Worm (Caenorhabditis elegans) whole organism, L3 larva: ENCODE measurements around the gene F59B2.15.

Experiments used
- R02D3.7 ChIP-seq: fragments of 150-350 bp; optimal IDR thresholded peaks from 2 replicates; lab custom pipeline; 2014; ENCODE audit warnings: missing biosample characterization, missing genetic modification characterization
- aly-2 ChIP-seq: fragments of 150-350 bp; optimal IDR thresholded peaks from 2 replicates; lab custom pipeline; 2014; ENCODE audit warnings: missing biosample characterization, missing genetic modification characterization
- ceh-28 ChIP-seq: fragments of 150-350 bp; optimal IDR thresholded peaks from 2 replicates; lab custom pipeline; 2014; ENCODE audit warnings: missing biosample characterization, missing genetic modification reagents, missing genetic modification characterization
- ceh-82 ChIP-seq: fragments of 150-350 bp; optimal IDR thresholded peaks from 2 replicates; lab custom pipeline; 2014; ENCODE audit warnings: missing biosample characterization, missing genetic modification characterization
- ceh-9 ChIP-seq: sonication (generic microtip); optimal IDR thresholded peaks from 2 replicates; lab custom pipeline; 2018; ENCODE audit warnings: missing biosample characterization, missing genetic modification characterization
- daf-12 ChIP-seq: fragments of 150-350 bp; optimal IDR thresholded peaks from 2 replicates; lab custom pipeline; 2014; ENCODE audit warnings: missing biosample characterization, missing genetic modification reagents, missing genetic modification characterization
- egl-27 ChIP-seq: sonication (generic microtip); optimal IDR thresholded peaks from 4 replicates; lab custom pipeline; 2017; ENCODE audit warnings: missing biosample characterization, missing genetic modification reagents, missing genetic modification characterization
- egl-5 ChIP-seq: fragments of 150-350 bp; optimal IDR thresholded peaks from 2 replicates; lab custom pipeline; 2017; ENCODE audit warnings: missing biosample characterization, missing genetic modification reagents, missing genetic modification characterization, inconsistent platforms
- elt-1 ChIP-seq: fragments of 150-350 bp; optimal IDR thresholded peaks from 2 replicates; lab custom pipeline; 2014; ENCODE audit warnings: missing biosample characterization, missing genetic modification characterization
- elt-2 ChIP-seq: sonication (generic microtip); optimal IDR thresholded peaks from 2 replicates; lab custom pipeline; 2016; ENCODE audit warnings: missing genetic modification reagents, mild to moderate bottlenecking, missing genetic modification characterization, missing compliant biosample characterization
- elt-3 ChIP-seq, 3 experiments: fragments of 150-350 bp in 1 of 3; sonication (generic microtip) in 2 of 3; optimal IDR thresholded peaks; 2 replicates in 2 of 3; 4 replicates in 1 of 3; lab custom pipeline; 2014 to 2017; ENCODE audit warnings: missing biosample characterization in 3 of 3, missing genetic modification characterization in 3 of 3
- eor-1 ChIP-seq, 2 experiments: fragments of 150-350 bp; optimal IDR thresholded peaks; 2 replicates each; lab custom pipeline; 2014 to 2018; ENCODE audit warnings: missing biosample characterization in 2 of 2, missing genetic modification characterization in 2 of 2
- fkh-10 ChIP-seq: sonication (generic microtip); optimal IDR thresholded peaks from 2 replicates; lab custom pipeline; 2017; ENCODE audit warnings: missing biosample characterization, missing genetic modification reagents, missing genetic modification characterization
- fkh-2 ChIP-seq: fragments of 150-350 bp; optimal IDR thresholded peaks from 2 replicates; lab custom pipeline; 2014; ENCODE audit warnings: missing biosample characterization, missing genetic modification reagents, missing genetic modification characterization
- hmg-11 ChIP-seq: sonication (generic microtip); optimal IDR thresholded peaks from 2 replicates; lab custom pipeline; 2016; ENCODE audit warnings: missing genetic modification characterization, missing compliant biosample characterization
- lin-15B ChIP-seq: fragments of 150-350 bp; optimal IDR thresholded peaks from 2 replicates; lab custom pipeline; 2014; ENCODE audit warnings: missing biosample characterization, missing genetic modification characterization
- lsy-12 ChIP-seq: sonication (generic microtip); optimal IDR thresholded peaks from 2 replicates; lab custom pipeline; 2016; ENCODE audit warnings: mild to moderate bottlenecking, missing genetic modification characterization, missing compliant biosample characterization
- mdl-1 ChIP-seq: fragments of 150-350 bp; optimal IDR thresholded peaks from 2 replicates; lab custom pipeline; 2014; ENCODE audit warnings: missing biosample characterization, missing genetic modification characterization
- nfya-1 ChIP-seq: sonication (generic microtip); optimal IDR thresholded peaks from 2 replicates; lab custom pipeline; 2017; ENCODE audit warnings: missing genetic modification characterization, mild to moderate bottlenecking, missing compliant biosample characterization, antibody characterized with exemption, moderate library complexity; ENCODE audit not compliant: insufficient read depth
- nhr-11 ChIP-seq: fragments of 150-350 bp; optimal IDR thresholded peaks from 2 replicates; lab custom pipeline; 2014; ENCODE audit warnings: missing biosample characterization, missing genetic modification characterization
- nhr-23 ChIP-seq: fragments of 150-350 bp; optimal IDR thresholded peaks from 2 replicates; lab custom pipeline; 2014; ENCODE audit warnings: missing biosample characterization, missing genetic modification reagents, missing genetic modification characterization
- nhr-237 ChIP-seq: fragments of 150-350 bp; optimal IDR thresholded peaks from 2 replicates; lab custom pipeline; 2014; ENCODE audit warnings: missing biosample characterization, missing genetic modification characterization
- nhr-28 ChIP-seq: fragments of 150-350 bp; optimal IDR thresholded peaks from 2 replicates; lab custom pipeline; 2014; ENCODE audit warnings: missing biosample characterization, missing genetic modification characterization
- nhr-77 ChIP-seq: fragments of 150-350 bp; optimal IDR thresholded peaks from 2 replicates; lab custom pipeline; 2014; ENCODE audit warnings: missing biosample characterization, missing genetic modification characterization
- pha-4 ChIP-seq: fragments of 150-350 bp; optimal IDR thresholded peaks from 2 replicates; lab custom pipeline; 2014; ENCODE audit warnings: missing biosample characterization, missing genetic modification reagents, missing genetic modification characterization
- pqm-1 ChIP-seq: fragments of 150-350 bp; optimal IDR thresholded peaks from 2 replicates; lab custom pipeline; 2017; ENCODE audit warnings: missing biosample characterization, missing genetic modification characterization, inconsistent platforms
- skn-1 ChIP-seq: fragments of 150-350 bp; optimal IDR thresholded peaks from 2 replicates; lab custom pipeline; 2014; ENCODE audit warnings: missing biosample characterization, missing genetic modification characterization
- snpc-4 ChIP-seq: fragments of 150-350 bp; optimal IDR thresholded peaks from 2 replicates; lab custom pipeline; 2014; ENCODE audit warnings: missing biosample characterization, missing genetic modification characterization
- unc-39 ChIP-seq: sonication (generic microtip); optimal IDR thresholded peaks from 4 replicates; lab custom pipeline; 2017; ENCODE audit warnings: missing biosample characterization, missing genetic modification characterization
- unc-62 ChIP-seq: fragments of 150-350 bp; sonication (generic microtip); optimal IDR thresholded peaks from 4 replicates; lab custom pipeline; 2014; ENCODE audit warnings: missing biosample characterization, missing genetic modification reagents, missing genetic modification characterization
- ztf-11 ChIP-seq: fragments of 150-350 bp; optimal IDR thresholded peaks from 2 replicates; lab custom pipeline; 2014; ENCODE audit warnings: missing biosample characterization, missing genetic modification characterization

Gene F59B2.15

DNA sequence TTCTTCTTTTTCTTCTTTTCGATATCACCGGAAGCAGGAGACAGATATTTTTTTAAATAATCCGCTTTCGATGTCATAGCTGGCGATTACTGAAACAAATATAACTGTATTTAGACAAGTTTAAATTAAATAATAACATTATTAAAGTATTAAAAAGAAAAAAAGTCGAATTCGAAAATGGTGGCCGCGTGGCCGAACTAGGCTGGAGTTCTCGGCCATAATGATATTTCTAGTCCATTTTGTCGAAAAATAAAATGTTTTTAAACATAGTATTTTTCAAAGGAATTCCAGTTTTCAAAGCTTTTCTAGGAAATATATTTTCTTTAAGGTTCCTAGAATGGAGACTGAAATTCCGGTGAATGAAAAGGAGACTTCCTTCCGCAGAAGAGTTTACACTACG is 34.8 kb downstream of the F59B2.15 start, which contains the start of the genes bud-13 and rpap-2:
Gene bud-13 (minus strand): TSS at position 89 of the 400 bp plus-strand sequence.
Gene rpap-2 (plus strand): TSS at position 329 of the 400 bp plus-strand sequence.
- TF ChIP-seq unc-39: no peak
- no peak for TF ChIP-seq nhr-28 (tag; lab: Kevin White, UChicago)
- peak; percentile 11 for TF ChIP-seq lin-15B
- TF ChIP-seq nfya-1: peak; percentile 12

DNA sequence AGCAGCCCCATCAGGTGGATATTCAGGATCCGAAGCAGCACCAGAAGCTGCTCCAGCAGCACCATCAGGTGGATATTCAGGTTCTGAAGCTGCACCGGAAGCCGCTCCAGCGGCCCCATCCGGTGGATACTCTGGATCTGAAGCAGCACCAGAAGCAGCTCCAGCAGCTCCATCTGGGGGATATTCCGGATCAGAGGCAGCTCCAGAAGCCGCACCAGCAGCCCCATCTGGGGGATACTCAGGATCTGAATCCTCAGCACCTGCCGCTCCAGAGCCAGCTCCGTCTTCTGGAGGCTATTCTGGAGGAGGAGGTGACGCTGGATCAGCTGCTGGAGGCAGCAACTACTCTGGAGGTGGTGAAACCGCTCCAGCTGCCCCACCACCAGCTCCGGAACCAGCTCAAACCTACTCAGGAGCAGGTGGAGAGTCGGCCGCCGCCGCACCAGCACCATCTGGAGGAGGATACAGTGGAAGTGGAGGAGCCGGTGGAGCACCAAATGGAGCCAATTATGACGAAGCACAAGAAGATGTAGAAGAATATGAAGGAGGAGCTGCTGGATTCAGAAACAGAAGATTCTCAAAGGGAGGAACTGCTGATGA is 37.7 kb downstream of the F59B2.15 start:
- TF ChIP-seq lin-15B: no peak
- no peak for TF ChIP-seq skn-1
- no peak for TF ChIP-seq fkh-2 (tag; lab: Kevin White, UChicago)
- no peak for TF ChIP-seq mdl-1 (tag; lab: Kevin White, UChicago)
- no peak for TF ChIP-seq fkh-10 (GFP tag; lab: Kevin White, UChicago)
- no peak for TF ChIP-seq egl-27 (tag; lab: Kevin White, UChicago)
- TF ChIP-seq elt-2 (tag; lab: Kevin White, UChicago): no peak
- no peak for TF ChIP-seq pha-4 (tag; lab: Kevin White, UChicago)
- TF ChIP-seq aly-2: no peak
- no peak for TF ChIP-seq pqm-1

DNA sequence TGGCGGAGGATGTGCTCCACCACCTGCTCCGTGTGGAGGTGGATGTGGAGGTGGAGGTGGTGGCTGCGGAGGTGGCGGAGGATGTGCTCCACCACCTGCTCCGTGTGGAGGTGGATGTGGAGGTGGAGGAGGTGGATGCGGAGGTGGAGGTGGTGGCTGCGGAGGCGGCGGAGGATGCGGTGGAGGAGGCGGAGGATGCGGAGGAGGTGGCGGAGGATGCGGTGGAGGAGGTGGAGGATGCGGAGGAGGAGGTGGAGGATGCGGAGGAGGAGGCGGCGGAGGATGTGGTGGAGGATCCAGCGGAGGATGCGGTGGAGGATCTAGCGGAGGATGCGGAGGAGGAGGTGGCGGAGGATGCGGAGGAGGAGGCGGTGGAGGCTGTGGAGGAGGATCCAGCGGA is 40.0 kb downstream of the F59B2.15 start:
- no peak for TF ChIP-seq egl-5 (tag; lab: Kevin White, UChicago)
- no peak for TF ChIP-seq fkh-10 (GFP tag; lab: Kevin White, UChicago)
- TF ChIP-seq ztf-11 (tag; lab: Kevin White, UChicago): no peak
- no peak for TF ChIP-seq ceh-9 (tag; lab: Kevin White, UChicago)
- no peak for TF ChIP-seq nhr-77 (tag; lab: Kevin White, UChicago)
- no peak for TF ChIP-seq lin-15B
- TF ChIP-seq, all 47 proteins: peak for 0

DNA sequence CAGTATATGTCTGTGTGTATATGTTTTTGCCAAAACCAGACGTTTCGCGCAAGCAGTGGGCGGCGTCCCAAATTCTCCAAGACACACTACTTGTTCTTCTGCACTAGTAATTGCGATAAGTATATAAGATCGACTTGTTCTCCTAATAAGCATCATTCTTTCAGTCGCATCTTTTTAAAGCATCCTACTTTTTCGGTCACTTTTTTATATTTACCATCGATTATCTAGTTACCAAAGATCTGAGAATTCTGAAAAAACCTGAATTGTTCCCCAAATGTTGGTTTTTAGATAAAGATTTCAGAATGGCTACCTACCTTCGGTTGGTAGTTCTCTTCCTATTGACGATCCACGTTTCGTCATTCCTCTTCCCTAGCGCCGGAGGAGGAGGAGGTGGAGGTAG is 40.5 kb downstream of the F59B2.15 start, which contains the start of gene grl-25:
Gene grl-25 (plus strand): TSS at position 301 of the 400 bp plus-strand sequence.
- TF ChIP-seq eor-1 (tag; optimal IDR thresholded peaks at IDR 0.05; lab: Kevin White, UChicago): no peak
- no peak for TF ChIP-seq unc-62 (GFP tag; lab: Kevin White, UChicago)
- no peak for TF ChIP-seq elt-2 (tag; lab: Kevin White, UChicago)
- TF ChIP-seq ceh-9 (tag; lab: Kevin White, UChicago): no peak
- no peak for TF ChIP-seq ztf-11 (tag; lab: Kevin White, UChicago)
- TF ChIP-seq daf-12 (tag; lab: Kevin White, UChicago): no peak
- no peak for TF ChIP-seq elt-3 (tag; optimal IDR thresholded peaks at IDR 0.05; lab: Kevin White, UChicago)
- no peak for TF ChIP-seq pha-4 (tag; lab: Kevin White, UChicago)
- TF ChIP-seq mdl-1 (tag; lab: Kevin White, UChicago): no peak
- TF ChIP-seq nhr-11: no peak
- no peak for TF ChIP-seq lin-15B

DNA sequence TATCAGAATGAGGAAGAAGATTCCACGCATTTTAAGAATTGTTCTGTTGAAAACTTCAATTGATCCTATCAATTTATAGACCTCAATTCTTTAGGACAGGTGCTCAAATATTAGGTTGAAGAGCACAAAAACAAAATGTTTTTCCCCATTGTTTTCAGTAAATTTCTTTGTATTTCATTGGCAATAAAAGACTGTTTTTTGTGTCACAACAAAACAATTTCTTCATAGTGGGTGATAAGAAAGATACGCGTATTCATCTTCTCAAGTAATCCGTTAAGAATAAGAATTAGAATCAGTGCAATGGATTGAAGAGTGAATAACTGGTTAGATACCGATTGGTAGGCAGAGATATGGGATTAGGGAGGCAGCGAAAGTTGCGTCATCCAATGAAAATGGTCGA is 41.8 kb downstream of the F59B2.15 start, which contains the start of gene ZK643.6:
Gene ZK643.6 (minus strand): TSS at position 101 of the 400 bp plus-strand sequence.
- no peak for TF ChIP-seq elt-1
- no peak for TF ChIP-seq ztf-11 (tag; lab: Kevin White, UChicago)
- TF ChIP-seq lsy-12 (tag; lab: Kevin White, UChicago): no peak
- TF ChIP-seq mdl-1 (tag; lab: Kevin White, UChicago): no peak

DNA sequence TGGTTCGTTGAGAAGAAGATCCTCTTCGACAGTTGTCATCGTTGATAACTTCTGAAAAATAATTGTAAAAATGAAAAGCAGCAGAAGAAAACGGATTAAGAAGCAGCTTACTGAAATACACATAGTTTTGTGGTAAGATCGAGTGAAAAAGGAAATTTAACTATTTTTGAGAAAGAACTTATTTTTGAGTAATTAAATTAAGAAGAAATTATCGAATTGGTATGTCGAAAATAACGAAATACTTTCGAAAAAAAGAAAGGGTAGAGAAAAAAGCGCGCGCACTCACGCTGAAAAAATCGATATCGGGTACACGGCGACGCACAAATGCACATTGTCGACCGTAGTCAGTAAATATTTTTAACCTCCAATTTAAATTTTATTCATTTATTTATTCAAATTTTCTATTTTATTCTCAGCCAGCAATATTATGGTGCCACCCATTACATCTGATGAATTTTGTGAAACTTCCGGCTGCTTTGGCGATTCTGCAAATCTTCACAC is 46.2 kb downstream of the F59B2.15 start, which contains the start of the genes ZK643.5 and ZK643.2:
Gene ZK643.5 (minus strand): TSS at position 51 of the 501 bp plus-strand sequence.
Gene ZK643.2 (plus strand): TSS at position 395 of the 501 bp plus-strand sequence.
- TF ChIP-seq egl-5 (tag; lab: Kevin White, UChicago) (peak; percentile 10), egl-27 (tag; lab: Kevin White, UChicago) (no peak), ztf-11 (tag; lab: Kevin White, UChicago) (no peak), R02D3.7 (tag; lab: Kevin White, UChicago) (peak; percentile 27), nhr-237 (tag; lab: Kevin White, UChicago) (no peak), skn-1 (no peak), nhr-23 (tag; lab: Kevin White, UChicago) (no peak), snpc-4 (tag; lab: Kevin White, UChicago) (peak; percentile 38), elt-2 (tag; lab: Kevin White, UChicago) (peak; percentile 14), elt-1 (no peak), aly-2 (no peak), pha-4 (tag; lab: Kevin White, UChicago) (peak; percentile 84), hmg-11 (tag; lab: Kevin White, UChicago) (peak; percentile 86), nfya-1 (peak; percentile 86), ceh-28 (tag; lab: Kevin White, UChicago) (peak; percentile 95), lin-15B (peak; percentile 48), nhr-77 (tag; lab: Kevin White, UChicago) (no peak), ceh-82 (tag; lab: Kevin White, UChicago) (peak; percentile 11)
